Worm (Caenorhabditis elegans) whole organism, L1 larva: ENCODE data around the gene C05C12.5.

Experiments
- C04F5.9 ChIP-seq: sonication (generic microtip); optimal IDR thresholded peaks from 2 replicates; lab custom pipeline; 2016; ENCODE audit warnings: missing genetic modification characterization, missing compliant biosample characterization
- aly-2 ChIP-seq: fragments of 150-350 bp; optimal IDR thresholded peaks from 2 replicates; lab custom pipeline; 2014; ENCODE audit warnings: missing biosample characterization, missing genetic modification characterization
- ama-1 ChIP-seq: fragments of 150-350 bp; optimal IDR thresholded peaks from 2 replicates; lab custom pipeline; 2014
- blmp-1 ChIP-seq: fragments of 150-350 bp; optimal IDR thresholded peaks from 2 replicates; lab custom pipeline; 2014; ENCODE audit warnings: missing biosample characterization, missing genetic modification characterization
- ceh-82 ChIP-seq, 3 experiments: fragments of 150-350 bp in 1 of 3; sonication (generic microtip) in 2 of 3; optimal IDR thresholded peaks; 2 replicates each; lab custom pipeline; 2014 to 2017; ENCODE audit warnings: missing biosample characterization in 3 of 3, missing genetic modification characterization in 3 of 3
- dpl-1 ChIP-seq, 3 experiments: fragments of 150-350 bp in 2 of 3; sonication (generic microtip) in 1 of 3; optimal IDR thresholded peaks; 2 replicates each; lab custom pipeline; 2014 to 2017; ENCODE audit warnings: missing biosample characterization in 3 of 3, missing genetic modification characterization in 3 of 3, missing genetic modification reagents in 3 of 3
- elt-3 ChIP-seq, 6 experiments: fragments of 150-350 bp in 1 of 6; sonication (generic microtip); optimal IDR thresholded peaks; 2 replicates each; lab custom pipeline; 2017 to 2018; ENCODE audit warnings: missing biosample characterization in 6 of 6, missing genetic modification characterization in 6 of 6, inconsistent platforms in 1 of 6
- lin-13 ChIP-seq: fragments of 150-350 bp; optimal IDR thresholded peaks from 2 replicates; lab custom pipeline; 2014; ENCODE audit warnings: missing biosample characterization, missing genetic modification reagents, missing genetic modification characterization
- lin-39 ChIP-seq: fragments of 150-350 bp; optimal IDR thresholded peaks from 2 replicates; lab custom pipeline; 2014; ENCODE audit warnings: missing biosample characterization, missing genetic modification reagents, missing genetic modification characterization
- nhr-12 ChIP-seq: sonication (generic microtip); optimal IDR thresholded peaks from 2 replicates; lab custom pipeline; 2017; ENCODE audit warnings: missing biosample characterization, missing genetic modification characterization
- pag-3 ChIP-seq: sonication (generic microtip); optimal IDR thresholded peaks from 2 replicates; lab custom pipeline; 2017; ENCODE audit warnings: missing genetic modification characterization, mild to moderate bottlenecking, missing compliant biosample characterization, antibody characterized with exemption, borderline replicate concordance; ENCODE audit not compliant: insufficient read depth
- snpc-4 ChIP-seq: fragments of 150-350 bp; optimal IDR thresholded peaks from 2 replicates; lab custom pipeline; 2014; ENCODE audit warnings: missing biosample characterization, missing genetic modification characterization
- ztf-4 ChIP-seq: fragments of 150-350 bp; optimal IDR thresholded peaks from 2 replicates; lab custom pipeline; 2014; ENCODE audit warnings: missing biosample characterization, missing genetic modification characterization

DNA sequence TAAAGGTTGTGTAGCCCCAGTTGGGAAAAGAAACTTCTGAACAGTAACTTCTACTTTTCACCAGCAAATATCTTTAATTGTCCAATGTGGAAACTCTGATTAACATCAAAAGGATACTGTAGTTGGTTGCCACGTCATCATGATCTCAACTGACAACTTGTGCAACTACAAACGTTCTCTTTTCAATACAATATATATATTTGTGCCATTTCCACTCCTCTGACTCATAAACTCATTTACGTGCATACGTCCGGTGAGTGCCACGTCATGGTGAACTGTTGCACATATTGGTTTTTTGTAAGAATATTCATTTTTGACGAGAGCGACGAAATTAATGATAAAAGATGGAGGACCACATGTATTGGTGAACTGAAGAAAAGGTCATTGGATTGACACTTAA is 46.8 kb upstream of the C05C12.5 start:
- TF ChIP-seq ceh-82 (tag; optimal IDR thresholded peaks at IDR 0.05; lab: Kevin White, UChicago) (no peak), aly-2 (no peak), nhr-12 (tag; lab: Kevin White, UChicago) (no peak), ztf-4 (tag; lab: Kevin White, UChicago) (no peak), C04F5.9 (tag; lab: Kevin White, UChicago) (no peak), snpc-4 (tag; lab: Kevin White, UChicago) (no peak), pag-3 (tag; lab: Kevin White, UChicago) (no peak), elt-3 (tag; optimal IDR thresholded peaks at IDR 0.05; lab: Kevin White, UChicago) (no peak), lin-39 (tag; lab: Kevin White, UChicago) (no peak), dpl-1 (GFP tag; optimal IDR thresholded peaks at IDR 0.05; lab: Kevin White, UChicago) (no peak), ama-1 (no peak), lin-13 (GFP tag; lab: Kevin White, UChicago) (no peak), blmp-1 (no peak)
